Fruit fly (Drosophila melanogaster) whole organism, embryonic: ENCODE measurements around the gene dod.

ENCODE experiments used
- Atf6 ChIP-seq: fragments of 200-800 bp; sonication (Bioruptor generic); IDR thresholded peaks from 2 replicates; pipeline ENCODE4 v1.3.6; 2022; ENCODE audit warnings: missing biosample characterization, missing genetic modification characterization
- Bgb ChIP-seq: fragments of 200-800 bp; sonication (Bioruptor generic); IDR thresholded peaks from 2 replicates; pipeline ENCODE4 v1.3.6; 2022; ENCODE audit warnings: missing biosample characterization, missing genetic modification characterization; ENCODE audit not compliant: partially characterized antibody
- CG10654 ChIP-seq: fragments of 200-800 bp; sonication (Bioruptor generic); optimal IDR thresholded peaks from 2 replicates; lab custom pipeline; 2016; ENCODE audit warnings: missing biosample characterization, missing genetic modification characterization
- CG11247 ChIP-seq: fragments of 200-800 bp; sonication (Bioruptor generic); IDR thresholded peaks from 2 replicates; pipeline ENCODE4 v1.3.6; 2022; ENCODE audit warnings: missing biosample characterization, missing genetic modification characterization
- CG1233 ChIP-seq: fragments of 200-800 bp; sonication (Bioruptor generic); optimal IDR thresholded peaks from 4 replicates; lab custom pipeline; 2018; ENCODE audit warnings: missing biosample characterization, mild to moderate bottlenecking, missing genetic modification characterization
- CG12659 ChIP-seq: fragments of 200-800 bp; sonication (Bioruptor generic); optimal IDR thresholded peaks from 3 replicates; lab custom pipeline; 2017; ENCODE audit warnings: mild to moderate bottlenecking, missing biosample characterization, missing genetic modification reagents, missing genetic modification characterization
- CG12942 ChIP-seq: fragments of 200-800 bp; sonication (Bioruptor generic); optimal IDR thresholded peaks from 3 replicates; lab custom pipeline; 2016; ENCODE audit warnings: missing biosample characterization, missing genetic modification characterization
- CG14014 ChIP-seq: fragments of 200-800 bp; sonication (Bioruptor generic); IDR thresholded peaks from 2 replicates; pipeline ENCODE4 v1.3.6; 2022; ENCODE audit warnings: missing biosample characterization, missing genetic modification characterization
- CG16815 ChIP-seq: fragments of 200-800 bp; sonication (Bioruptor generic); optimal IDR thresholded peaks from 3 replicates; lab custom pipeline; 2017; ENCODE audit warnings: missing biosample characterization, mild to moderate bottlenecking, missing genetic modification characterization
- CG16863 ChIP-seq: fragments of 200-800 bp; sonication (Bioruptor generic); optimal IDR thresholded peaks from 3 replicates; lab custom pipeline; 2016; ENCODE audit warnings: missing biosample characterization, missing genetic modification characterization
- CG17361 ChIP-seq: fragments of 200-800 bp; sonication (Bioruptor generic); IDR thresholded peaks from 3 replicates; pipeline ENCODE4 v1.3.6; 2022; ENCODE audit warnings: missing biosample characterization, missing genetic modification characterization
- CG17612 ChIP-seq: fragments of 200-800 bp; sonication (Bioruptor generic); IDR thresholded peaks from 2 replicates; pipeline ENCODE4 v1.3.6; 2022; ENCODE audit warnings: missing biosample characterization, missing genetic modification characterization
- CG17802 ChIP-seq: fragments of 200-800 bp; sonication (Bioruptor generic); optimal IDR thresholded peaks from 2 replicates; lab custom pipeline; 2018; ENCODE audit warnings: missing biosample characterization, mild to moderate bottlenecking, missing genetic modification characterization, moderate library complexity
- CG30431 ChIP-seq: fragments of 200-800 bp; sonication (Bioruptor generic); optimal IDR thresholded peaks from 2 replicates; lab custom pipeline; 2017; ENCODE audit warnings: missing biosample characterization, missing genetic modification characterization
- CG3065 ChIP-seq: fragments of 200-800 bp; sonication (Bioruptor generic); optimal IDR thresholded peaks from 2 replicates; lab custom pipeline; 2016; ENCODE audit warnings: missing biosample characterization, missing genetic modification characterization
- CG34376 ChIP-seq: fragments of 200-800 bp; sonication (Bioruptor generic); optimal IDR thresholded peaks from 2 replicates; lab custom pipeline; 2018; ENCODE audit warnings: missing biosample characterization, mild to moderate bottlenecking, missing genetic modification characterization
- CG3838 ChIP-seq: fragments of 200-800 bp; sonication (Bioruptor generic); optimal IDR thresholded peaks from 3 replicates; lab custom pipeline; 2016; ENCODE audit warnings: missing biosample characterization, missing genetic modification characterization
- CG7987 ChIP-seq: fragments of 200-800 bp; sonication (Bioruptor generic); optimal IDR thresholded peaks from 2 replicates; lab custom pipeline; 2018; ENCODE audit warnings: missing biosample characterization, mild to moderate bottlenecking, missing genetic modification characterization, moderate library complexity
- CG8089 ChIP-seq: fragments of 200-800 bp; sonication (Bioruptor generic); optimal IDR thresholded peaks from 3 replicates; lab custom pipeline; 2016; ENCODE audit warnings: missing biosample characterization, missing genetic modification characterization
- CG8281 ChIP-seq: fragments of 200-800 bp; sonication (Bioruptor generic); optimal IDR thresholded peaks from 2 replicates; lab custom pipeline; 2018; ENCODE audit warnings: missing biosample characterization, mild to moderate bottlenecking, missing genetic modification characterization, moderate library complexity
- CG8478 ChIP-seq: fragments of >200 bp; optimal IDR thresholded peaks from 2 replicates; lab custom pipeline; 2018
- CG8924 ChIP-seq: fragments of 200-800 bp; optimal IDR thresholded peaks from 3 replicates; lab custom pipeline; 2019; ENCODE audit warnings: missing biosample characterization, mild to moderate bottlenecking, missing genetic modification characterization, moderate library complexity
- CG9437 ChIP-seq: fragments of 200-800 bp; sonication (Bioruptor generic); optimal IDR thresholded peaks from 2 replicates; lab custom pipeline; 2018; ENCODE audit warnings: missing biosample characterization, mild to moderate bottlenecking, missing genetic modification characterization
- Dad ChIP-seq: fragments of 200-800 bp; sonication (Bioruptor generic); optimal IDR thresholded peaks from 3 replicates; lab custom pipeline; 2016; ENCODE audit warnings: missing biosample characterization, missing genetic modification characterization
- Elba2 ChIP-seq: fragments of 200-800 bp; sonication (Bioruptor generic); optimal IDR thresholded peaks from 3 replicates; lab custom pipeline; 2016; ENCODE audit warnings: missing biosample characterization, missing genetic modification characterization
- Fer3 ChIP-seq: fragments of 200-800 bp; sonication (Bioruptor generic); optimal IDR thresholded peaks from 2 replicates; lab custom pipeline; 2018; ENCODE audit warnings: missing biosample characterization, mild to moderate bottlenecking, missing genetic modification characterization, moderate library complexity
- Gsc ChIP-seq: fragments of 200-800 bp; sonication (Bioruptor generic); IDR thresholded peaks from 2 replicates; pipeline ENCODE4 v1.3.6; 2022; ENCODE audit warnings: missing biosample characterization, missing genetic modification characterization
- Jarid2 ChIP-seq: fragments of 200-800 bp; sonication (Bioruptor generic); optimal IDR thresholded peaks from 3 replicates; lab custom pipeline; 2017; ENCODE audit warnings: mild to moderate bottlenecking, missing biosample characterization, missing genetic modification reagents, missing genetic modification characterization
- MESR4 ChIP-seq: fragments of 200-800 bp; sonication (Bioruptor generic); optimal IDR thresholded peaks from 2 replicates; lab custom pipeline; 2018; ENCODE audit warnings: missing biosample characterization, mild to moderate bottlenecking, missing genetic modification characterization, moderate library complexity
- NfI ChIP-seq: fragments of 200-800 bp; sonication (Bioruptor generic); optimal IDR thresholded peaks from 3 replicates; lab custom pipeline; 2018; ENCODE audit warnings: missing biosample characterization, mild to moderate bottlenecking, missing genetic modification characterization, moderate library complexity
- Opbp ChIP-seq: fragments of 200-800 bp; sonication (Bioruptor generic); IDR thresholded peaks from 3 replicates; pipeline ENCODE4 v1.3.6; 2022; ENCODE audit warnings: missing biosample characterization, missing genetic modification characterization; ENCODE audit not compliant: partially characterized antibody
- Rx ChIP-seq: fragments of 200-800 bp; sonication (Bioruptor generic); IDR thresholded peaks from 2 replicates; pipeline ENCODE4 v1.3.6; 2022; ENCODE audit warnings: missing biosample characterization, missing genetic modification characterization
- cas ChIP-seq: fragments of 200-800 bp; sonication (Bioruptor generic); IDR thresholded peaks from 2 replicates; pipeline ENCODE4 v1.3.6; 2022; ENCODE audit warnings: missing biosample characterization, missing genetic modification characterization
- caup ChIP-seq: fragments of 200-800 bp; sonication (Bioruptor generic); optimal IDR thresholded peaks from 3 replicates; lab custom pipeline; 2017; ENCODE audit warnings: missing biosample characterization, mild to moderate bottlenecking, missing genetic modification characterization, moderate library complexity; ENCODE audit not compliant: severe bottlenecking
- chif ChIP-seq, 2 experiments: fragments of 200-800 bp; sonication (Bioruptor generic); optimal IDR thresholded peaks; 3 replicates each; lab custom pipeline; 2016; ENCODE audit warnings: missing biosample characterization in 2 of 2, missing genetic modification characterization in 2 of 2
- crol ChIP-seq: fragments of 200-800 bp; sonication (Bioruptor generic); IDR thresholded peaks from 2 replicates; pipeline ENCODE4 v1.3.6; 2022; ENCODE audit warnings: missing biosample characterization, missing genetic modification characterization
- gfzf ChIP-seq: fragments of 200-800 bp; sonication (Bioruptor generic); optimal IDR thresholded peaks from 2 replicates; lab custom pipeline; 2016; ENCODE audit warnings: missing biosample characterization, mild to moderate bottlenecking, missing genetic modification characterization, moderate library complexity
- kay ChIP-seq: fragments of 200-800 bp; sonication (Bioruptor generic); optimal IDR thresholded peaks from 2 replicates; lab custom pipeline; 2016; ENCODE audit warnings: missing biosample characterization, missing genetic modification characterization
- knrl ChIP-seq: fragments of 200-800 bp; sonication (Bioruptor generic); IDR thresholded peaks from 3 replicates; pipeline ENCODE4 v1.3.6; 2022; ENCODE audit warnings: missing biosample characterization, missing genetic modification characterization; ENCODE audit not compliant: partially characterized antibody
- lola ChIP-seq, 3 experiments: fragments of >200 bp in 2 of 3; fragments of 200-800 bp in 1 of 3; sonication (Bioruptor generic) in 1 of 3; optimal IDR thresholded peaks; 2 replicates each; lab custom pipeline; 2017 to 2019; ENCODE audit warnings: missing biosample characterization in 3 of 3, missing genetic modification characterization in 3 of 3, mild to moderate bottlenecking in 1 of 3, moderate library complexity in 1 of 3
- nom ChIP-seq: fragments of 200-800 bp; sonication (Bioruptor generic); optimal IDR thresholded peaks from 2 replicates; lab custom pipeline; 2017; ENCODE audit warnings: missing biosample characterization, missing genetic modification characterization, mild to moderate bottlenecking, moderate library complexity, missing genetic modification reagents
- slbo ChIP-seq: fragments of 200-800 bp; sonication (Bioruptor generic); IDR thresholded peaks from 2 replicates; pipeline ENCODE4 v1.3.6; 2022; ENCODE audit warnings: missing biosample characterization, missing genetic modification characterization
- ssp ChIP-seq: fragments of 200-800 bp; sonication (Bioruptor generic); IDR thresholded peaks from 2 replicates; pipeline ENCODE4 v1.3.6; 2022; ENCODE audit warnings: missing biosample characterization, missing genetic modification characterization
- stc ChIP-seq: fragments of 200-800 bp; sonication (Bioruptor generic); IDR thresholded peaks from 2 replicates; pipeline ENCODE4 v1.3.6; 2022; ENCODE audit warnings: missing biosample characterization, missing genetic modification characterization
- stwl ChIP-seq: fragments of 200-800 bp; sonication (Bioruptor generic); optimal IDR thresholded peaks from 3 replicates; lab custom pipeline; 2018; ENCODE audit warnings: missing biosample characterization, mild to moderate bottlenecking, missing genetic modification characterization, moderate library complexity
- tgo ChIP-seq: fragments of 200-800 bp; sonication (Bioruptor generic); IDR thresholded peaks from 3 replicates; pipeline ENCODE4 v1.3.6; 2022; ENCODE audit warnings: missing biosample characterization, missing genetic modification characterization
- tio ChIP-seq: fragments of 200-800 bp; sonication (Bioruptor generic); optimal IDR thresholded peaks from 2 replicates; lab custom pipeline; 2017; ENCODE audit warnings: missing biosample characterization, missing genetic modification characterization, inconsistent platforms
- tup ChIP-seq: fragments of 200-800 bp; sonication (Bioruptor generic); optimal IDR thresholded peaks from 2 replicates; lab custom pipeline; 2016; ENCODE audit warnings: missing biosample characterization, mild to moderate bottlenecking, missing genetic modification characterization, moderate library complexity
- zen ChIP-seq: fragments of 200-800 bp; sonication (Bioruptor generic); optimal IDR thresholded peaks from 3 replicates; lab custom pipeline; 2018; ENCODE audit warnings: missing biosample characterization, mild to moderate bottlenecking, missing genetic modification characterization, moderate library complexity
- zfh1 ChIP-seq: fragments of 200-800 bp; sonication (Bioruptor generic); IDR thresholded peaks from 3 replicates; pipeline ENCODE4 v1.3.6; 2022; ENCODE audit warnings: missing biosample characterization, missing genetic modification characterization

The dod gene

DNA sequence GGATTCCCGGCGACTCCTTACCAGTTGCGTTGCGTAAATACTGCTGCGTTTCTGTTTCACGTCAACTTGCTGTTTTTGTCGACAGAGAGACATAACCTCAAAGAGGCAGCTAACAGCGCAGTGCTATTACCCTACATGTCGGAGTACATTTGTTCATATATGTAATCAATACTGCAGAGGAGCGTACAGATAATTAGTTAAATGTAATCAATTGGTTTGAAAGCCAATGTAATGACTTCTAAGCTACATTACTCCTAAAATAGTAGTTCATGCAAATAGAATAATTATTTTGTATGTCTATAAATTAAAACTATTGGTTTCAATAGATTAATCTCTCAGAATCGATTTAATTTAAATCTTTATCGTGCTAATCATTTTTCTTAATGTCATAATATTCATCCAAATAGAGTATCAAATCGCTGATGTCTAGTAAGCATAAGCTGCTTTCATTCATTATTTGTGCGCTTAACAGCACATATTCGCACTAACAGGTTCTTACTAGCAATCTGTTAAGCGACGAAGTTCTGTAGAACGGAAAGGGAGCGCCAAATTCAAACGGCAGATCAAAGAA lies 25.9 kb upstream of the dod start, which contains the start of the genes SLIRP1 and anox (continued):
- peak; percentile 95 for TF ChIP-seq CG17361 (GFP tag; lab: Robert Waterston, UW)
- TF ChIP-seq CG34376 (GFP tag; lab: Kevin White, UChicago), result peak; percentile 77
- peak; percentile 44; the same call in 1 of the 2 replicates for TF ChIP-seq Gsc (GFP tag; lab: Robert Waterston, UW)
- peak; percentile 81 for TF ChIP-seq Atf6
- peak; percentile 70 for TF ChIP-seq CG30431 (GFP tag; lab: Kevin White, UChicago)
- TF ChIP-seq CG16863 (GFP tag; lab: Kevin White, UChicago), result peak; percentile 78
- TF ChIP-seq kay (GFP tag; lab: Kevin White, UChicago), result peak; percentile 76
- TF ChIP-seq CG8089 (GFP tag; lab: Kevin White, UChicago), result peak; percentile 61
- TF ChIP-seq nom (GFP tag; lab: Kevin White, UChicago), result peak; percentile 75
- TF ChIP-seq MESR4 (GFP tag; lab: Kevin White, UChicago), result no peak
- peak; percentile 80 for TF ChIP-seq zen (tag; lab: Kevin White, UChicago)
- TF ChIP-seq CG17612 (GFP tag; lab: Robert Waterston, UW), result no peak
- no peak for TF ChIP-seq tio (GFP tag; lab: Kevin White, UChicago)
- peak in 1 of 3 experiments; percentile 92 for TF ChIP-seq lola (GFP tag; optimal IDR thresholded peaks at IDR 0.05; lab: Kevin White, UChicago)
- peak; percentile 87 for TF ChIP-seq CG1233 (GFP tag; lab: Kevin White, UChicago)
- no peak for TF ChIP-seq Opbp (GFP tag; lab: Robert Waterston, UW)
- TF ChIP-seq CG8924, result peak; percentile 92
- peak; percentile 97 for TF ChIP-seq CG9437 (GFP tag; lab: Kevin White, UChicago)
- peak; percentile 66 for TF ChIP-seq CG7987 (GFP tag; lab: Kevin White, UChicago)
- TF ChIP-seq zfh1, result peak; percentile 62
- TF ChIP-seq CG14014, result peak; percentile 67
- peak; percentile 58 for TF ChIP-seq stc (GFP tag; lab: Robert Waterston, UW)
- no peak for TF ChIP-seq gfzf (GFP tag; lab: Kevin White, UChicago)
- no peak for TF ChIP-seq Bgb
- TF ChIP-seq Elba2, result no peak
- TF ChIP-seq knrl (GFP tag; lab: Robert Waterston, UW), result no peak
- peak; percentile 90 for TF ChIP-seq CG12659 (GFP tag; lab: Kevin White, UChicago)
- peak; percentile 84 for TF ChIP-seq slbo (GFP tag; lab: Robert Waterston, UW)
- TF ChIP-seq Rx, result peak; percentile 38; the same call in 1 of the 2 replicates
- TF ChIP-seq CG12942 (GFP tag; lab: Kevin White, UChicago), result peak; percentile 82
- TF ChIP-seq CG10654, result peak; percentile 84
- TF ChIP-seq CG8281, result peak; percentile 69
- no peak for TF ChIP-seq CG8478 (lab: Kevin White, UChicago)
- peak; percentile 54 to 79 for TF ChIP-seq chif (GFP tag; optimal IDR thresholded peaks at IDR 0.05; lab: Kevin White, UChicago)
- peak; percentile 73 for TF ChIP-seq CG11247 (GFP tag; lab: Robert Waterston, UW)
- TF ChIP-seq Jarid2 (GFP tag; lab: Kevin White, UChicago), result peak; percentile 44
- peak; percentile 23 for TF ChIP-seq stwl (tag; lab: Kevin White, UChicago)
- peak; percentile 85 for TF ChIP-seq NfI (GFP tag; lab: Kevin White, UChicago)
- TF ChIP-seq Fer3 (tag; lab: Kevin White, UChicago), result peak; percentile 85
- peak; percentile 40 for TF ChIP-seq CG17802 (tag; lab: Kevin White, UChicago)
- peak; percentile 85 for TF ChIP-seq tgo (GFP tag; lab: Robert Waterston, UW)
- no peak for TF ChIP-seq crol (GFP tag; lab: Robert Waterston, UW)
- peak; percentile 69 for TF ChIP-seq cas (GFP tag; lab: Robert Waterston, UW)
- peak; percentile 86 for TF ChIP-seq CG16815
- TF ChIP-seq CG3065 (GFP tag; lab: Kevin White, UChicago), result peak; percentile 73
- peak; percentile 49 for TF ChIP-seq CG3838
- peak; percentile 85 for TF ChIP-seq caup (GFP tag; lab: Kevin White, UChicago)
- peak; percentile 55 for TF ChIP-seq Dad (GFP tag; lab: Kevin White, UChicago)
- TF ChIP-seq ssp, result peak; percentile 68
- no peak for TF ChIP-seq tup (GFP tag; lab: Kevin White, UChicago)
